Worm (Caenorhabditis elegans): ENCODE results near the gene fbxc-53.

ce11 chrII:3669315-3669714, 41.8 kb upstream of the fbxc-53 start, which contains the start of gene srx-97:
- TF ChIP-seq T22C8.4 (GFP tag; IDR thresholded peaks at IDR 0.05) (no peak), klf-2 (GFP tag; conservative IDR thresholded peaks at IDR 0.05) (no peak), tab-1 (GFP tag; IDR thresholded peaks at IDR 0.05) (no peak), flt-1 (GFP tag; IDR thresholded peaks at IDR 0.05) (no peak), ztf-23 (GFP tag; IDR thresholded peaks at IDR 0.05) (no peak), ref-1 (GFP tag; conservative IDR thresholded peaks at IDR 0.05) (no peak), med-1 (GFP tag; optimal IDR thresholded peaks at IDR 0.05; ENCODE audit: insufficient read depth) (no peak)

All from whole organism, midembryonic.